Fruit fly (Drosophila melanogaster) whole organism, embryonic: ENCODE data around the gene CG13996.

ENCODE experiments used
- CG10274 ChIP-seq: fragments of 200-800 bp; sonication (Bioruptor generic); optimal IDR thresholded peaks from 3 replicates; lab custom pipeline; 2017; ENCODE audit warnings: missing biosample characterization, mild to moderate bottlenecking, missing genetic modification characterization
- CG12071 ChIP-seq: fragments of 200-800 bp; sonication (Bioruptor generic); optimal IDR thresholded peaks from 3 replicates; lab custom pipeline; 2018; ENCODE audit warnings: missing biosample characterization, mild to moderate bottlenecking, missing genetic modification characterization
- CG12299 ChIP-seq: fragments of 200-800 bp; sonication (Bioruptor generic); optimal IDR thresholded peaks from 2 replicates; lab custom pipeline; 2018; ENCODE audit warnings: missing biosample characterization, mild to moderate bottlenecking, missing genetic modification characterization
- CG12769 ChIP-seq: fragments of 200-800 bp; sonication (Bioruptor generic); optimal IDR thresholded peaks from 2 replicates; lab custom pipeline; 2019; ENCODE audit warnings: missing biosample characterization, mild to moderate bottlenecking, missing genetic modification characterization, moderate library complexity
- CG2678 ChIP-seq: fragments of 200-800 bp; sonication (Bioruptor generic); optimal IDR thresholded peaks from 3 replicates; lab custom pipeline; 2019; ENCODE audit warnings: missing biosample characterization, mild to moderate bottlenecking, missing genetic modification characterization, moderate library complexity
- CG2712 ChIP-seq: fragments of 200-800 bp; optimal IDR thresholded peaks from 3 replicates; lab custom pipeline; 2019; ENCODE audit warnings: missing biosample characterization, mild to moderate bottlenecking, missing genetic modification characterization, moderate library complexity
- CG3281 ChIP-seq: fragments of 200-800 bp; sonication (Bioruptor generic); optimal IDR thresholded peaks from 3 replicates; lab custom pipeline; 2017; ENCODE audit warnings: missing biosample characterization, mild to moderate bottlenecking, missing genetic modification characterization
- CG34376 ChIP-seq: fragments of 200-800 bp; sonication (Bioruptor generic); optimal IDR thresholded peaks from 2 replicates; lab custom pipeline; 2018; ENCODE audit warnings: missing biosample characterization, mild to moderate bottlenecking, missing genetic modification characterization
- CG5953 ChIP-seq: fragments of 200-800 bp; sonication (Bioruptor generic); IDR thresholded peaks from 2 replicates; pipeline ENCODE4 v1.3.6; 2022; ENCODE audit warnings: missing biosample characterization, missing genetic modification characterization
- CG6683 ChIP-seq: fragments of 200-800 bp; sonication (Bioruptor generic); optimal IDR thresholded peaks from 2 replicates; lab custom pipeline; 2017; ENCODE audit warnings: missing biosample characterization, mild to moderate bottlenecking, missing genetic modification characterization, missing genetic modification reagents
- CG8281 ChIP-seq: fragments of 200-800 bp; sonication (Bioruptor generic); optimal IDR thresholded peaks from 2 replicates; lab custom pipeline; 2018; ENCODE audit warnings: missing biosample characterization, mild to moderate bottlenecking, missing genetic modification characterization, moderate library complexity
- CG8290 ChIP-seq, 3 experiments: fragments of 200-800 bp; sonication (Bioruptor generic); optimal IDR thresholded peaks; 2 replicates each; lab custom pipeline; 2016 to 2019; ENCODE audit warnings: missing biosample characterization in 3 of 3, missing genetic modification characterization in 3 of 3, mild to moderate bottlenecking in 2 of 3, moderate library complexity in 1 of 3
- D ChIP-seq, 2 experiments: fragments of 200-800 bp in 1 of 2; fragments of >200 bp in 1 of 2; sonication (Bioruptor generic) in 1 of 2; optimal IDR thresholded peaks; 2 replicates in 1 of 2; 3 replicates in 1 of 2; lab custom pipeline; 2017; ENCODE audit warnings: mild to moderate bottlenecking in 1 of 2, missing biosample characterization in 1 of 2, missing genetic modification characterization in 1 of 2, missing genetic modification reagents in 1 of 2
- Dek ChIP-seq: fragments of 200-800 bp; sonication (Bioruptor generic); optimal IDR thresholded peaks from 3 replicates; lab custom pipeline; 2019; ENCODE audit warnings: missing biosample characterization, mild to moderate bottlenecking, missing genetic modification characterization, moderate library complexity
- Ets65A ChIP-seq: fragments of 200-800 bp; sonication (Bioruptor generic); peaks from one replicate; lab custom pipeline; 2016; ENCODE audit warnings: missing biosample characterization, missing genetic modification characterization
- Fer1 ChIP-seq: fragments of 200-800 bp; sonication (Bioruptor generic); optimal IDR thresholded peaks from 2 replicates; lab custom pipeline; 2017; ENCODE audit warnings: missing biosample characterization, mild to moderate bottlenecking, missing genetic modification characterization
- Hr51 ChIP-seq, 2 experiments: fragments of 200-800 bp; sonication (Bioruptor generic); optimal IDR thresholded peaks; 2 replicates in 1 of 2; 3 replicates in 1 of 2; lab custom pipeline; 2016 to 2018; ENCODE audit warnings: missing biosample characterization in 2 of 2, missing genetic modification characterization in 2 of 2, mild to moderate bottlenecking in 1 of 2, moderate library complexity in 1 of 2
- Mes4 ChIP-seq: fragments of 200-800 bp; sonication (Bioruptor generic); optimal IDR thresholded peaks from 2 replicates; lab custom pipeline; 2016; ENCODE audit warnings: missing biosample characterization, missing genetic modification characterization
- NC2β ChIP-seq: fragments of 200-800 bp; sonication (Bioruptor generic); optimal IDR thresholded peaks from 2 replicates; lab custom pipeline; 2016; ENCODE audit warnings: missing biosample characterization, missing genetic modification characterization
- Pdp1 ChIP-seq, 2 experiments: fragments of 200-800 bp; sonication (Bioruptor generic); optimal IDR thresholded peaks; 3 replicates each; lab custom pipeline; 2016; ENCODE audit warnings: missing biosample characterization in 2 of 2, missing genetic modification characterization in 2 of 2, mild to moderate bottlenecking in 1 of 2, moderate library complexity in 1 of 2
- Rx ChIP-seq: fragments of 200-800 bp; sonication (Bioruptor generic); IDR thresholded peaks from 2 replicates; pipeline ENCODE4 v1.3.6; 2022; ENCODE audit warnings: missing biosample characterization, missing genetic modification characterization
- Side ChIP-seq: fragments of 200-800 bp; sonication (Bioruptor generic); optimal IDR thresholded peaks from 2 replicates; lab custom pipeline; 2016; ENCODE audit warnings: missing biosample characterization, missing genetic modification characterization
- Sry-δ ChIP-seq: fragments of 200-800 bp; sonication (Bioruptor generic); optimal IDR thresholded peaks from 2 replicates; lab custom pipeline; 2016; ENCODE audit warnings: missing biosample characterization, missing genetic modification characterization
- YL-1 ChIP-seq: fragments of 200-800 bp; sonication (Bioruptor generic); optimal IDR thresholded peaks from 3 replicates; lab custom pipeline; 2017; ENCODE audit warnings: missing biosample characterization, mild to moderate bottlenecking, missing genetic modification characterization
- btn ChIP-seq: fragments of 200-800 bp; sonication (Bioruptor generic); optimal IDR thresholded peaks from 2 replicates; lab custom pipeline; 2016; ENCODE audit warnings: missing biosample characterization, missing genetic modification characterization
- cg ChIP-seq: fragments of 200-800 bp; sonication (Bioruptor generic); optimal IDR thresholded peaks from 3 replicates; lab custom pipeline; 2019; ENCODE audit warnings: missing biosample characterization, mild to moderate bottlenecking, missing genetic modification characterization, moderate library complexity
- chn ChIP-seq: fragments of 200-800 bp; sonication (Bioruptor generic); optimal IDR thresholded peaks from 2 replicates; lab custom pipeline; 2016; ENCODE audit warnings: missing biosample characterization, missing genetic modification characterization
- crp ChIP-seq, 2 experiments: fragments of 200-800 bp; sonication (Bioruptor generic); optimal IDR thresholded peaks; 2 replicates in 1 of 2; 3 replicates in 1 of 2; lab custom pipeline; 2017; ENCODE audit warnings: missing biosample characterization in 2 of 2, missing genetic modification characterization in 2 of 2, mild to moderate bottlenecking in 1 of 2, moderate library complexity in 1 of 2
- ewg ChIP-seq: fragments of 200-800 bp; sonication (Bioruptor generic); optimal IDR thresholded peaks from 3 replicates; lab custom pipeline; 2017; ENCODE audit warnings: mild to moderate bottlenecking, missing biosample characterization, missing genetic modification reagents, missing genetic modification characterization
- ftz-f1 ChIP-seq: fragments of 200-800 bp; sonication (Bioruptor generic); optimal IDR thresholded peaks from 2 replicates; lab custom pipeline; 2016; ENCODE audit warnings: missing biosample characterization, missing genetic modification characterization
- hbn ChIP-seq: fragments of 200-800 bp; sonication (Bioruptor generic); IDR thresholded peaks from 2 replicates; pipeline ENCODE4 v1.3.6; 2022; ENCODE audit warnings: missing biosample characterization, missing genetic modification characterization; ENCODE audit not compliant: partially characterized antibody
- kah ChIP-seq: fragments of 200-800 bp; sonication (Bioruptor generic); optimal IDR thresholded peaks from 2 replicates; lab custom pipeline; 2018; ENCODE audit warnings: missing biosample characterization, mild to moderate bottlenecking, missing genetic modification characterization
- klu ChIP-seq: fragments of 200-800 bp; sonication (Bioruptor generic); IDR thresholded peaks from 2 replicates; pipeline ENCODE4 v1.3.6; 2022; ENCODE audit warnings: missing biosample characterization, missing genetic modification characterization
- kni ChIP-seq: fragments of 200-800 bp; sonication (Bioruptor generic); optimal IDR thresholded peaks from 3 replicates; lab custom pipeline; 2017; ENCODE audit warnings: mild to moderate bottlenecking, missing biosample characterization, missing genetic modification reagents, missing genetic modification characterization
- lilli ChIP-seq: fragments of 200-800 bp; sonication (Bioruptor generic); optimal IDR thresholded peaks from 3 replicates; lab custom pipeline; 2016; ENCODE audit warnings: missing biosample characterization, missing genetic modification characterization
- onecut ChIP-seq: fragments of 200-800 bp; sonication (Bioruptor generic); IDR thresholded peaks from 2 replicates; pipeline ENCODE4 v1.3.6; 2022; ENCODE audit warnings: missing biosample characterization, missing genetic modification characterization
- pnt ChIP-seq: fragments of 200-800 bp; sonication (Bioruptor generic); optimal IDR thresholded peaks from 3 replicates; lab custom pipeline; 2016; ENCODE audit warnings: missing biosample characterization, missing genetic modification characterization
- prd ChIP-seq, 3 experiments: fragments of >200 bp in 2 of 3; fragments of 200-800 bp in 1 of 3; sonication (Bioruptor generic) in 1 of 3; optimal IDR thresholded peaks in 2 of 3; IDR thresholded peaks in 1 of 3; 2 replicates in 2 of 3; 3 replicates in 1 of 3; pipeline versions ENCODE4 v1.3.6 to Lab custom; 2017 to 2022; ENCODE audit warnings: missing biosample characterization in 1 of 3, missing genetic modification characterization in 1 of 3
- scrt ChIP-seq: fragments of 200-800 bp; sonication (Bioruptor generic); optimal IDR thresholded peaks from 2 replicates; lab custom pipeline; 2018; ENCODE audit warnings: missing biosample characterization, mild to moderate bottlenecking, missing genetic modification characterization, moderate library complexity
- sqz ChIP-seq: fragments of 200-800 bp; sonication (Bioruptor generic); optimal IDR thresholded peaks from 3 replicates; lab custom pipeline; 2018; ENCODE audit warnings: missing biosample characterization, mild to moderate bottlenecking, missing genetic modification characterization
- usp ChIP-seq: fragments of >200 bp; optimal IDR thresholded peaks from 2 replicates; lab custom pipeline; 2017; ENCODE audit warnings: missing biosample characterization, missing genetic modification characterization
- wek ChIP-seq: fragments of 200-800 bp; sonication (Bioruptor generic); optimal IDR thresholded peaks from 3 replicates; lab custom pipeline; 2018; ENCODE audit warnings: missing biosample characterization, mild to moderate bottlenecking, missing genetic modification characterization, moderate library complexity
- yki ChIP-seq: fragments of >200 bp; optimal IDR thresholded peaks from 3 replicates; lab custom pipeline; 2018

Gene CG13996

DNA sequence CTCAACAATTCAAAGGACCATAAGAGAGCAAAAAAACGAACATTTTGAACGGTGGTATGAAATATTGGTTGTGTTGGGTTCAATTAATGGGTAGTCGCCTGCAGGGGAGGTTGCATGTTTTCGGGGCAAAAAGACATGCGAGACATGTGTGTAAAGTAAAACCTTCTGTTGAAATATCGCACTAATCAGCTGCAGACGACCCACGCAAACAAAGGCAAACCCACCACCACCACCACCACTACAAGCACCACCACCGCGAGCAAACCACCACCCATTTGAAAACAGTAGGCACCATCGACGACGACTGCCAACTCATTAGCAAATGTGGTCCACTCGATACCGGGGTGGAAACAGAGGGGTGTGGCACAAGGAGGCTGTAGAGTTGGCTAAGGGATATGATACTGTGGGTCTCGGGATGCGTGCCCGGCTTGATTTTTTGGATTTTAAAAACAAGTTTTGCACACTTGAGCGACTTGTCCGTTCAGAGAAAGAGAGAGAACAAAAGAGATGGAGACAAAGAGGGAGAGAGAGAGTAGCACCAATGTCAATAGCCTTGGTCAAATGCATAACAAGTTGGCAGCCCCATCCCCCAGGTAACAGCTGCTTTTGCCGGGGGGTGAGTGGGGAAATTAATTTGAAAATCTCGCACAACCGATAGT lies 43.4 kb upstream of the CG13996 start (continued):
- TF ChIP-seq ewg (GFP tag; lab: Kevin White, UChicago), result peak; percentile 37
- peak; percentile 30 for TF ChIP-seq chn (GFP tag; lab: Kevin White, UChicago)
- TF ChIP-seq Side, result peak; percentile 42
- 0 out of 2 replicates have a peak, but pooled peaks have one; percentile 3 for TF ChIP-seq onecut
- no peak for TF ChIP-seq klu (GFP tag; lab: Robert Waterston, UW)
- TF ChIP-seq Mes4 (GFP tag; lab: Kevin White, UChicago), result no peak
- TF ChIP-seq wek (GFP tag; lab: Kevin White, UChicago), result peak; percentile 15
- no peak for TF ChIP-seq hbn (GFP tag; lab: Robert Waterston, UW)
- TF ChIP-seq Ets65A, result peak; percentile 38
- no peak for TF ChIP-seq usp (GFP tag; lab: Kevin White, UChicago)
- TF ChIP-seq kni (GFP tag; lab: Kevin White, UChicago), result peak; percentile 91
- peak; percentile 10 for TF ChIP-seq CG2712 (tag; lab: Kevin White, UChicago)
- TF ChIP-seq ftz-f1 (GFP tag; lab: Kevin White, UChicago), result peak; percentile 85
- TF ChIP-seq cg (GFP tag; lab: Kevin White, UChicago), result peak; percentile 36
- TF ChIP-seq Fer1 (GFP tag; lab: Kevin White, UChicago), result peak; percentile 48
- no peak for TF ChIP-seq sqz (GFP tag; lab: Kevin White, UChicago)
- TF ChIP-seq CG12071, result peak; percentile 8
- peak in 1 of 2 experiments; percentile 32 for TF ChIP-seq Hr51 (GFP tag; optimal IDR thresholded peaks at IDR 0.05; lab: Kevin White, UChicago)
- TF ChIP-seq CG2678 (tag; lab: Kevin White, UChicago), result peak; percentile 27
- peak in 1 of 2 experiments; percentile 38 for TF ChIP-seq Pdp1 (GFP tag; optimal IDR thresholded peaks at IDR 0.05; lab: Kevin White, UChicago)
- peak; percentile 22 for TF ChIP-seq Sry-δ (GFP tag; lab: Kevin White, UChicago)
- no peak for TF ChIP-seq prd (optimal IDR thresholded peaks at IDR 0.05; lab: Kevin White, UChicago)
- no peak for TF ChIP-seq prd (GFP tag; IDR thresholded peaks at IDR 0.05; lab: Robert Waterston, UW)
- no peak for TF ChIP-seq kah (GFP tag; lab: Kevin White, UChicago)
- peak; percentile 34 for TF ChIP-seq CG12769 (tag; lab: Kevin White, UChicago)
- TF ChIP-seq CG12299 (tag; lab: Kevin White, UChicago), result peak; percentile 3
- no peak for TF ChIP-seq btn (GFP tag; lab: Kevin White, UChicago)
- no peak for TF ChIP-seq CG8281
- peak in 1 of 2 experiments; percentile 75 for TF ChIP-seq crp (GFP tag; optimal IDR thresholded peaks at IDR 0.05; lab: Kevin White, UChicago)
- peak; percentile 7 for TF ChIP-seq lilli (GFP tag; lab: Kevin White, UChicago)
- peak; percentile 35 for TF ChIP-seq CG6683 (GFP tag; lab: Kevin White, UChicago)
- TF ChIP-seq scrt (GFP tag; lab: Kevin White, UChicago), result peak; percentile 1
- no peak for TF ChIP-seq CG5953 (GFP tag; lab: Robert Waterston, UW)
- TF ChIP-seq CG3281 (GFP tag; lab: Kevin White, UChicago), result peak; percentile 20
- TF ChIP-seq NC2β (GFP tag; lab: Kevin White, UChicago), result peak; percentile 1
- TF ChIP-seq pnt (GFP tag; lab: Kevin White, UChicago), result no peak
- peak; percentile 10 for TF ChIP-seq YL-1 (GFP tag; lab: Kevin White, UChicago)
- TF ChIP-seq Dek (tag; lab: Kevin White, UChicago), result peak; percentile 1
- TF ChIP-seq CG10274 (GFP tag; lab: Kevin White, UChicago), result peak; percentile 11
- TF ChIP-seq D (optimal IDR thresholded peaks at IDR 0.05; lab: Kevin White, UChicago), result no peak
- peak; percentile 37 for TF ChIP-seq D (GFP tag; optimal IDR thresholded peaks at IDR 0.05; lab: Kevin White, UChicago)
- peak; percentile 11 for TF ChIP-seq CG34376
- TF ChIP-seq yki (lab: Kevin White, UChicago), result peak; percentile 19
- TF ChIP-seq CG8290 (GFP tag; optimal IDR thresholded peaks at IDR 0.05; lab: Kevin White, UChicago), result no peak
- peak in 1 of 2 experiments; percentile 17 for TF ChIP-seq CG8290 (tag; optimal IDR thresholded peaks at IDR 0.05; lab: Kevin White, UChicago)
- TF ChIP-seq Rx (GFP tag; lab: Robert Waterston, UW), result no peak
